Worm (Caenorhabditis elegans): ENCODE data around the gene bra-2.

ce11 chrIII:954553-954952, 43.5 kb downstream of the bra-2 start, which contains the start of the genes T12B5.15 and T12B5.14:
- TF ChIP-seq pha-4 (tag; optimal IDR thresholded peaks at IDR 0.05) (no peak), rnt-1 (tag; optimal IDR thresholded peaks at IDR 0.05) (no peak), ttx-3 (tag; optimal IDR thresholded peaks at IDR 0.05) (no peak), mec-3 (tag; optimal IDR thresholded peaks at IDR 0.05; ENCODE audit: borderline replicate concordance) (no peak), F13H6.1 (tag; optimal IDR thresholded peaks at IDR 0.05) (no peak), eyg-1 (tag; optimal IDR thresholded peaks at IDR 0.05) (no peak), ceh-34 (tag; optimal IDR thresholded peaks at IDR 0.05) (no peak), hlh-8 (tag; optimal IDR thresholded peaks at IDR 0.05) (no peak), ceh-6 (GFP tag; optimal IDR thresholded peaks at IDR 0.05) (no peak), Y22D7AL.16 (tag; optimal IDR thresholded peaks at IDR 0.05) (no peak)

All from whole organism, late embryonic.